Worm (Caenorhabditis elegans) whole organism, L1 larva: ENCODE data around the gene ZK177.12.

Experiments
- alr-1 ChIP-seq: fragments of 200-800 bp; sonication (Bioruptor generic); optimal IDR thresholded peaks from 2 replicates; lab custom pipeline; 2018; ENCODE audit warnings: borderline replicate concordance, mild to moderate bottlenecking, missing genetic modification characterization, missing compliant biosample characterization
- aly-2 ChIP-seq: fragments of 150-350 bp; optimal IDR thresholded peaks from 2 replicates; lab custom pipeline; 2014; ENCODE audit warnings: missing biosample characterization, missing genetic modification characterization
- fkh-4 ChIP-seq: sonication (generic microtip); optimal IDR thresholded peaks from 2 replicates; lab custom pipeline; 2016; ENCODE audit warnings: missing compliant biosample characterization, missing genetic modification characterization, borderline replicate concordance
- lin-39 ChIP-seq: fragments of 150-350 bp; optimal IDR thresholded peaks from 2 replicates; lab custom pipeline; 2014; ENCODE audit warnings: missing biosample characterization, missing genetic modification reagents, missing genetic modification characterization
- mep-1 ChIP-seq: fragments of 150-350 bp; optimal IDR thresholded peaks from 2 replicates; lab custom pipeline; 2014; ENCODE audit warnings: missing biosample characterization, missing genetic modification characterization
- nhr-11 ChIP-seq: fragments of 150-350 bp; optimal IDR thresholded peaks from 2 replicates; lab custom pipeline; 2014; ENCODE audit warnings: missing biosample characterization, missing genetic modification characterization
- nhr-20 ChIP-seq: sonication (generic microtip); optimal IDR thresholded peaks from 2 replicates; lab custom pipeline; 2016; ENCODE audit warnings: mild to moderate bottlenecking, missing genetic modification characterization, missing compliant biosample characterization
- nhr-237 ChIP-seq: fragments of 150-350 bp; optimal IDR thresholded peaks from 2 replicates; lab custom pipeline; 2014; ENCODE audit warnings: missing biosample characterization, missing genetic modification characterization
- rnt-1 ChIP-seq: sonication (generic microtip); optimal IDR thresholded peaks from 2 replicates; lab custom pipeline; 2016; ENCODE audit warnings: mild to moderate bottlenecking, missing genetic modification characterization, moderate library complexity, missing compliant biosample characterization
- vab-15 ChIP-seq: sonication (generic microtip); optimal IDR thresholded peaks from 2 replicates; lab custom pipeline; 2017; ENCODE audit warnings: missing genotype, mild to moderate bottlenecking, missing genetic modification characterization, missing compliant biosample characterization

DNA sequence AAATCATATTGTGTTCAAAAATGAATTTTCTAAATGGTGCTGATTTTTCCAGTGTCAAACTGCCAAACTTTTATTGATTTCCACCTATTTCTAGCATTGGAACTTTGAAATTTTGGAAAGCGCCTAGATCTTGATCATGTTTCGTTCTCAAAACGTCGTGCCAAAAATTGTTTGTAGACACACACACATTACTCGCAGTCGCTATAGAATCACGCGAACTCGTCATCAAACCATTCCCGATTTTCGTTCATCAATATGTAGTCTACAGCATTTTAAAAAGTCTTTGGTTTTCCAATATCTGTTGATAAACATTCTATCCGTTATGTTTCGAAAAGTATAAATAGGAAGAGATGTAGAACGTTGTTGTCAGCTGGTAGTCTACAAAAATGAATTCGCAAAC is 48.8 kb downstream of the ZK177.12 start, which contains the start of the genes C17C3.1 and C17C3.15:
- no peak for TF ChIP-seq alr-1 (tag; lab: Kevin White, UChicago)
- no peak for TF ChIP-seq aly-2 (tag; lab: Kevin White, UChicago)
- TF ChIP-seq fkh-4 (tag; lab: Kevin White, UChicago): no peak
- TF ChIP-seq nhr-237 (tag; lab: Kevin White, UChicago): no peak
- TF ChIP-seq lin-39: no peak
- TF ChIP-seq nhr-11 (tag; lab: Kevin White, UChicago): no peak
- TF ChIP-seq mep-1: no peak
- no peak for TF ChIP-seq nhr-20 (tag; lab: Kevin White, UChicago)
- no peak for TF ChIP-seq vab-15 (tag; lab: Kevin White, UChicago)
- no peak for TF ChIP-seq rnt-1
